Fruit fly (Drosophila melanogaster): ENCODE results near the gene Hel89B.
A peak's percentile ranks its signal among the peaks of the same experiment; 100 is the strongest.

The Hel89B gene

DNA sequence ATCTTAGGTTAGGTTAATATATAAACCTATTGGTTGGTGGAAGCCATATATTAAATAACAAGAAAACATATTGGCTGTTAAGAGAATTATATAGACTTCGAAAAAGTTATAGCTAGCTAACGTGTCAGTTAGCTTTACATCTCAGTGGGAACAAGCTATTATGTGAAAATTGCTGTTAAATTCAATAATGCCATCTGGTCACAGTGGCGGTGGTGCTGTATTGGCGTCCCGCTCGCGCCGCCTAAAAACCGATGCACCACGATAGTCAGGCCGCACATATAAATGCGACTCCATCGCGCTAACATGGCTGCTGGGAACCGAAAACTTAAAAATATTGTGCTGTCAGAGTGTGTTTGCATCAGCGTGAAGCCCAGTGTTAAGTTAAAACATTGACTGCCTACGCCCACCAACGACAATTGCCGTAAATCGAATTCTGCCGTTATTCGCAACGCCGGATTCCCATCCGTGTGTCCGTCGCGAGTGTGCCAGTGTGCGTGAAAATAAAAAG, at the start of gene Hel89B (continued):
- TF ChIP-seq oc (tag; optimal IDR thresholded peaks at IDR 0.05) (peak; percentile 5), nerfin-1 (tag; optimal IDR thresholded peaks at IDR 0.05) (peak; percentile 32), vnd (GFP tag; IDR thresholded peaks at IDR 0.05; ENCODE audit: partially characterized antibody) (no peak), sens (GFP tag) (peak; percentile 95), CG17802 (tag; optimal IDR thresholded peaks at IDR 0.05) (peak; percentile 90), Atf-2 (GFP tag; optimal IDR thresholded peaks at IDR 0.05) (no peak), Fer1 (GFP tag; optimal IDR thresholded peaks at IDR 0.05) (peak; percentile 26), CG11696 (GFP tag; IDR thresholded peaks at IDR 0.05) (no peak), D19A (tag; optimal IDR thresholded peaks at IDR 0.05) (no peak), Lim3 (GFP tag; IDR thresholded peaks at IDR 0.05) (no peak), CG8388 (GFP tag; optimal IDR thresholded peaks at IDR 0.05) (peak; percentile 23), ase (GFP tag; IDR thresholded peaks at IDR 0.05) (no peak), bigmax (GFP tag; optimal IDR thresholded peaks at IDR 0.05) (peak; percentile 85), CG6272 (GFP tag; IDR thresholded peaks at IDR 0.05) (peak; percentile 50; the same call in 1 of the 2 replicates), CG15696 (tag; optimal IDR thresholded peaks at IDR 0.05) (peak; percentile 73), CG15601 (tag; optimal IDR thresholded peaks at IDR 0.05) (peak; percentile 46), ara (GFP tag; IDR thresholded peaks at IDR 0.05) (no peak), rib (GFP tag; IDR thresholded peaks at IDR 0.05) (no peak), dmrt99B (tag; optimal IDR thresholded peaks at IDR 0.05) (peak; percentile 51), CG16779 (GFP tag; IDR thresholded peaks at IDR 0.05) (no peak), CG3726 (GFP tag; IDR thresholded peaks at IDR 0.05) (no peak), CG14050 (GFP tag; IDR thresholded peaks at IDR 0.05) (no peak), CG6683 (GFP tag; optimal IDR thresholded peaks at IDR 0.05) (no peak), Adf1 (GFP tag; IDR thresholded peaks at IDR 0.05) (no peak), nerfin-2 (GFP tag; IDR thresholded peaks at IDR 0.05; ENCODE audit: partially characterized antibody) (no peak), grn (GFP tag; optimal IDR thresholded peaks at IDR 0.05) (no peak), CG13123 (GFP tag; optimal IDR thresholded peaks at IDR 0.05) (peak; percentile 41), schlank (tag; optimal IDR thresholded peaks at IDR 0.05) (no peak), Sin3A (optimal IDR thresholded peaks at IDR 0.05) (peak; percentile 79), CG17385 (GFP tag; optimal IDR thresholded peaks at IDR 0.05) (no peak), onecut (GFP tag; IDR thresholded peaks at IDR 0.05) (peak; percentile 36), disco-r (GFP tag; optimal IDR thresholded peaks at IDR 0.05) (no peak), sens-2 (GFP tag; IDR thresholded peaks at IDR 0.05) (no peak), CG10274 (GFP tag; optimal IDR thresholded peaks at IDR 0.05) (no peak), Hr3 (GFP tag; optimal IDR thresholded peaks at IDR 0.05) (peak; percentile 73), abd-A (tag; optimal IDR thresholded peaks at IDR 0.05) (no peak), Opbp (GFP tag; IDR thresholded peaks at IDR 0.05; ENCODE audit: partially characterized antibody) (no peak), unpg (GFP tag; optimal IDR thresholded peaks at IDR 0.05) (peak; percentile 70), odd (GFP tag; optimal IDR thresholded peaks at IDR 0.05) (no peak), CG2875 (GFP tag; optimal IDR thresholded peaks at IDR 0.05) (no peak), Spps (tag; optimal IDR thresholded peaks at IDR 0.05) (no peak), yki (optimal IDR thresholded peaks at IDR 0.05) (no peak), inv (GFP tag; IDR thresholded peaks at IDR 0.05; ENCODE audit: partially characterized antibody) (no peak), Optix (GFP tag; IDR thresholded peaks at IDR 0.05) (no peak), CG4360 (GFP tag; IDR thresholded peaks at IDR 0.05) (no peak), Fer2 (tag; optimal IDR thresholded peaks at IDR 0.05) (peak; percentile 65), tna (GFP tag; IDR thresholded peaks at IDR 0.05; ENCODE audit: partially characterized antibody) (no peak), CG17612 (GFP tag; IDR thresholded peaks at IDR 0.05) (no peak), cwo (GFP tag; optimal IDR thresholded peaks at IDR 0.05) (no peak), Doc3 (GFP tag; IDR thresholded peaks at IDR 0.05; ENCODE audit: partially characterized antibody) (no peak), fd96Cb (tag; optimal IDR thresholded peaks at IDR 0.05) (peak; percentile 65)
